Fruit fly (Drosophila melanogaster): ENCODE data around the gene RhoGAP93B.
A peak's percentile ranks its signal among the peaks of the same experiment; 100 is the strongest.

Gene RhoGAP93B

dm6 chr3R:21111046-21111480, 13.4 kb upstream of the RhoGAP93B start, which contains the start of gene Rab11 (continued):
- TF ChIP-seq fkh (GFP tag; optimal IDR thresholded peaks at IDR 0.05) (peak; percentile 11), Sox15 (GFP tag; optimal IDR thresholded peaks at IDR 0.05) (peak; percentile 17), CG32006 (GFP tag; optimal IDR thresholded peaks at IDR 0.05) (peak; percentile 27), Hr4 (GFP tag; optimal IDR thresholded peaks at IDR 0.05) (peak; percentile 57), CG3032 (tag; optimal IDR thresholded peaks at IDR 0.05) (peak; percentile 41)

- TF ChIP-seq Lpt (GFP tag; optimal IDR thresholded peaks at IDR 0.05) (no peak), CG32006 (GFP tag; optimal IDR thresholded peaks at IDR 0.05) (no peak), CG11762 (GFP tag; optimal IDR thresholded peaks at IDR 0.05; ENCODE audit: insufficient read depth) (no peak), cyc (GFP tag; optimal IDR thresholded peaks at IDR 0.05) (no peak), OdsH (GFP tag; optimal IDR thresholded peaks at IDR 0.05) (no peak), Smox (GFP tag; optimal IDR thresholded peaks at IDR 0.05) (no peak), lz (GFP tag; optimal IDR thresholded peaks at IDR 0.05) (no peak)
Observed at dm6 chr3R:21109712-21110111, 12.1 kb upstream of the RhoGAP93B start.

dm6 chr3R:21107907-21108591, 10.4 kb upstream of the RhoGAP93B start, which contains the start of the genes Sec15 and rtet:
TSS of gene Sec15 (minus strand) at chr3R:21107972.
TSS of gene rtet (plus strand) at chr3R:21108446.
- TF ChIP-seq CG6276 (GFP tag; optimal IDR thresholded peaks at IDR 0.05): no peak
- no peak for TF ChIP-seq CG8632 (GFP tag; optimal IDR thresholded peaks at IDR 0.05)
- TF ChIP-seq CG3032 (tag; optimal IDR thresholded peaks at IDR 0.05): peak; percentile 45
- peak; percentile 85 for TF ChIP-seq svp (GFP tag)
- TF ChIP-seq Smox (GFP tag; optimal IDR thresholded peaks at IDR 0.05): no peak
- TF ChIP-seq cyc (GFP tag; optimal IDR thresholded peaks at IDR 0.05): peak; percentile 41
- TF ChIP-seq CG11902 (GFP tag; optimal IDR thresholded peaks at IDR 0.05): no peak
- TF ChIP-seq pdm3 (GFP tag; optimal IDR thresholded peaks at IDR 0.05): no peak
- TF ChIP-seq CG7368 (GFP tag; optimal IDR thresholded peaks at IDR 0.05): peak; percentile 6
- TF ChIP-seq Gug (GFP tag; IDR thresholded peaks at IDR 0.05): no peak
- no peak for TF ChIP-seq eg (GFP tag; IDR thresholded peaks at IDR 0.05)
- TF ChIP-seq CG10669 (GFP tag; optimal IDR thresholded peaks at IDR 0.05): no peak
- no peak for TF ChIP-seq CG8119 (GFP tag; IDR thresholded peaks at IDR 0.05)
- TF ChIP-seq fd85E (GFP tag; optimal IDR thresholded peaks at IDR 0.05): no peak
- TF ChIP-seq Sox102F (GFP tag; optimal IDR thresholded peaks at IDR 0.05): no peak
- no peak for TF ChIP-seq Hr4 (GFP tag; optimal IDR thresholded peaks at IDR 0.05)
- TF ChIP-seq CG32006 (GFP tag; optimal IDR thresholded peaks at IDR 0.05): no peak
- no peak for TF ChIP-seq CG8319 (GFP tag; optimal IDR thresholded peaks at IDR 0.05)
- no peak for TF ChIP-seq Met (GFP tag; optimal IDR thresholded peaks at IDR 0.05)
- TF ChIP-seq lz (GFP tag; optimal IDR thresholded peaks at IDR 0.05): peak; percentile 41
- peak; percentile 24 for TF ChIP-seq dac (GFP tag; optimal IDR thresholded peaks at IDR 0.05)
- TF ChIP-seq CG1621 (tag; optimal IDR thresholded peaks at IDR 0.05): no peak
- TF ChIP-seq Eip75B (GFP tag; optimal IDR thresholded peaks at IDR 0.05): no peak
- peak; percentile 49 for TF ChIP-seq acj6 (GFP tag; optimal IDR thresholded peaks at IDR 0.05)
- no peak for TF ChIP-seq Lpt (GFP tag; optimal IDR thresholded peaks at IDR 0.05)
- peak; percentile 72 for TF ChIP-seq dsx (GFP tag; optimal IDR thresholded peaks at IDR 0.05; ENCODE audit: poor library complexity, severe bottlenecking)
- TF ChIP-seq Hr38 (GFP tag; optimal IDR thresholded peaks at IDR 0.05): no peak
- TF ChIP-seq CG6163 (GFP tag; IDR thresholded peaks at IDR 0.05): 0 out of 3 replicates have a peak, but pooled peaks have one; percentile 16
- TF ChIP-seq CG6854 (GFP tag; optimal IDR thresholded peaks at IDR 0.05): no peak
- TF ChIP-seq CG15336 (GFP tag; IDR thresholded peaks at IDR 0.05): no peak
- no peak for TF ChIP-seq fkh (GFP tag; optimal IDR thresholded peaks at IDR 0.05)
- TF ChIP-seq CG11294 (GFP tag; IDR thresholded peaks at IDR 0.05): no peak
- TF ChIP-seq salr (GFP tag; optimal IDR thresholded peaks at IDR 0.05): no peak
- TF ChIP-seq net (GFP tag; optimal IDR thresholded peaks at IDR 0.05): no peak
- TF ChIP-seq CG9139 (GFP tag; optimal IDR thresholded peaks at IDR 0.05): no peak
- TF ChIP-seq CG11762 (GFP tag; optimal IDR thresholded peaks at IDR 0.05; ENCODE audit: insufficient read depth): no peak
- no peak for TF ChIP-seq spab (GFP tag; optimal IDR thresholded peaks at IDR 0.05)
- TF ChIP-seq Eip93F (GFP tag; optimal IDR thresholded peaks at IDR 0.05): peak; percentile 35
- TF ChIP-seq CG4318 (GFP tag; optimal IDR thresholded peaks at IDR 0.05): no peak
- no peak for TF ChIP-seq CG6792 (GFP tag; optimal IDR thresholded peaks at IDR 0.05)
- no peak for TF ChIP-seq CG16779 (tag; optimal IDR thresholded peaks at IDR 0.05)
- peak; percentile 39 for TF ChIP-seq Ets96B (tag; optimal IDR thresholded peaks at IDR 0.05)
- peak; percentile 55 for TF ChIP-seq Hr39 (GFP tag; optimal IDR thresholded peaks at IDR 0.05)
- TF ChIP-seq Blimp-1 (GFP tag; optimal IDR thresholded peaks at IDR 0.05): peak; percentile 74
